Worm (Caenorhabditis elegans): ENCODE results near the gene K10G6.9.

Gene K10G6.9

ce11 chrII:3972153-3972552, at the start of gene K10G6.9:
Gene K10G6.9, plus strand, starts transcription at chrII:3972262.
- peak; percentile 12 for TF ChIP-seq mes-2 (tag; optimal IDR thresholded peaks at IDR 0.05; ENCODE audit: poor library complexity, severe bottlenecking)
- peak; percentile 61 for TF ChIP-seq ama-1 (optimal IDR thresholded peaks at IDR 0.05)
- no peak for TF ChIP-seq nhr-102 (tag; optimal IDR thresholded peaks at IDR 0.05)
- peak in 1 of 2 experiments; percentile 59 for TF ChIP-seq unc-62 (GFP tag; optimal IDR thresholded peaks at IDR 0.05 in 1 of 2)
- TF ChIP-seq unc-62 (tag; optimal IDR thresholded peaks at IDR 0.05) = no peak

- TF ChIP-seq zfp-2 (tag; optimal IDR thresholded peaks at IDR 0.05) (no peak), ceh-28 (tag; optimal IDR thresholded peaks at IDR 0.05) (peak; percentile 80), jun-1 (tag; optimal IDR thresholded peaks at IDR 0.05) (no peak), dmd-6 (GFP tag; IDR thresholded peaks at IDR 0.05) (no peak)
Measured at ce11 chrII:3922696-3923095, 49.4 kb upstream of the K10G6.9 start.

ce11 chrII:3927943-3928393, 44.1 kb upstream of the K10G6.9 start, which contains the start of gene plpp-1.1:
Gene plpp-1.1, minus strand, starts transcription at chrII:3927993.
- TF ChIP-seq spr-3 (GFP tag; optimal IDR thresholded peaks at IDR 0.05) (no peak), aha-1 (tag) (peak; percentile 12), zfp-2 (tag; optimal IDR thresholded peaks at IDR 0.05) (no peak), ceh-62 (tag; optimal IDR thresholded peaks at IDR 0.05) (no peak), D1046.2 (GFP tag; IDR thresholded peaks at IDR 0.05) (no peak)

- no peak for TF ChIP-seq ceh-32 (tag; optimal IDR thresholded peaks at IDR 0.05; ENCODE audit: poor library complexity)
- peak in 1 of 2 experiments; percentile 32 for TF ChIP-seq lsy-2 (tag; optimal IDR thresholded peaks at IDR 0.05)
- TF ChIP-seq mxl-2 (GFP tag; conservative IDR thresholded peaks at IDR 0.05) = no peak
- no peak for TF ChIP-seq nhr-10 (tag; optimal IDR thresholded peaks at IDR 0.05)
- TF ChIP-seq ztf-7 (tag; optimal IDR thresholded peaks at IDR 0.05) = no peak
- no peak for TF ChIP-seq nhr-111 (GFP tag; optimal IDR thresholded peaks at IDR 0.05)
- TF ChIP-seq egl-43 (GFP tag; IDR thresholded peaks at IDR 0.05) = no peak
- no peak for TF ChIP-seq madf-9 (GFP tag; conservative IDR thresholded peaks at IDR 0.05)
- peak in 1 of 2 experiments; percentile 94 for TF ChIP-seq unc-62 (GFP tag; optimal IDR thresholded peaks at IDR 0.05 in 1 of 2)
- TF ChIP-seq unc-62 (tag; optimal IDR thresholded peaks at IDR 0.05) = no peak
- TF ChIP-seq mdt-29 (GFP tag; IDR thresholded peaks at IDR 0.05) = no peak
- TF ChIP-seq arid-1 (GFP tag; conservative IDR thresholded peaks at IDR 0.05) = no peak
- peak; percentile 3 for TF ChIP-seq mes-2 (tag; optimal IDR thresholded peaks at IDR 0.05; ENCODE audit: poor library complexity, severe bottlenecking)
- no peak for TF ChIP-seq F44E2.7 (GFP tag; IDR thresholded peaks at IDR 0.05)
- no peak for TF ChIP-seq Y105C5A.15 (GFP tag; IDR thresholded peaks at IDR 0.05)
- TF ChIP-seq dmd-6 (GFP tag; IDR thresholded peaks at IDR 0.05) = peak; percentile 10; the same call in 1 of the 2 replicates
- TF ChIP-seq lin-39 (tag; optimal IDR thresholded peaks at IDR 0.05) = no peak
- TF ChIP-seq hlh-30 (tag; optimal IDR thresholded peaks at IDR 0.05; ENCODE audit: insufficient read depth) = peak; percentile 38
- TF ChIP-seq daf-16 (GFP tag; optimal IDR thresholded peaks at IDR 0.05) = no peak
- peak; percentile 25 for TF ChIP-seq daf-16 (tag; optimal IDR thresholded peaks at IDR 0.05)
- TF ChIP-seq nhr-11 (tag; optimal IDR thresholded peaks at IDR 0.05) = peak; percentile 11
- no peak for TF ChIP-seq attf-4 (tag; optimal IDR thresholded peaks at IDR 0.05)
- TF ChIP-seq cey-2 (tag; optimal IDR thresholded peaks at IDR 0.05; ENCODE audit: borderline replicate concordance, insufficient read depth) = no peak
- TF ChIP-seq mep-1 (tag; optimal IDR thresholded peaks at IDR 0.05) = peak; percentile 39
- peak; percentile 23 for TF ChIP-seq hlh-11 (tag; optimal IDR thresholded peaks at IDR 0.05)
- TF ChIP-seq dve-1 (tag; optimal IDR thresholded peaks at IDR 0.05; ENCODE audit: insufficient read depth) = peak; percentile 25
- TF ChIP-seq nhr-77 (tag; optimal IDR thresholded peaks at IDR 0.05) = peak; percentile 2
- no peak for TF ChIP-seq hif-1 (tag; optimal IDR thresholded peaks at IDR 0.05)
- TF ChIP-seq nhr-28 (tag; optimal IDR thresholded peaks at IDR 0.05) = peak; percentile 98
- peak; percentile 17 for TF ChIP-seq nhr-6 (tag; optimal IDR thresholded peaks at IDR 0.05)
Measured at ce11 chrII:3929446-3929845, 42.6 kb upstream of the K10G6.9 start.
